Worm (Caenorhabditis elegans): Measurements from ENCODE around the gene dop-4.

The dop-4 gene

ce11 chrX:1338906-1339673 is 44.0 kb downstream of the dop-4 start:
- TF ChIP-seq unc-39 (tag; optimal IDR thresholded peaks at IDR 0.05) (no peak), unc-62 (GFP tag; optimal IDR thresholded peaks at IDR 0.05) (no peak), pha-4 (tag; optimal IDR thresholded peaks at IDR 0.05) (no peak), blmp-1 (tag; optimal IDR thresholded peaks at IDR 0.05) (no peak), cnd-1 (tag; optimal IDR thresholded peaks at IDR 0.05) (no peak), lin-32 (GFP tag; optimal IDR thresholded peaks at IDR 0.05) (no peak)

DNA sequence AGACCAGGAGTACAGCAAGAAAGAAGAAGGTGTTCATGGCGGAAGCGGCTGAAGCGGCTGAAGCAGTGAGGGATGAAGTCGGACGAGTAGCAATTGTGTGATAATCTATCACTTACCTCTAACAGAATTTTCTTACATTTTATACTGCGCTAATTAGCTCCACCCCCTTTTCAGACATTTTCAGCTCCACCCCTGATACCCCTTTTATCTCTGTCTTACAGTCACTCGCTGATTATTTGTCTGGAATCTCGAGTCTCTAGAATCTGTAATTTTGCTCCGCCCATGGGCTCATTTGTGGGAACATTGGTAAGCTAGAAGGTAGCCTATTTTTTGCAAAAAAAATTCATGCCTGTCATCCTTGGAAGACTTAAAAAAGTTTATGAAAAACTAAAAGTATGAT is 49.3 kb downstream of the dop-4 start, which contains the start of gene ins-39:
ins-39 (minus strand) TSS at position 101 of the 400 bp plus-strand sequence.
- TF ChIP-seq lsy-2 (tag; optimal IDR thresholded peaks at IDR 0.05) (no peak), unc-120 (tag; optimal IDR thresholded peaks at IDR 0.05; ENCODE audit: poor library complexity, severe bottlenecking) (no peak), lin-32 (GFP tag; optimal IDR thresholded peaks at IDR 0.05) (no peak), ceh-39 (tag; optimal IDR thresholded peaks at IDR 0.05) (no peak), lin-13 (tag; optimal IDR thresholded peaks at IDR 0.05) (no peak), flh-1 (GFP tag; optimal IDR thresholded peaks at IDR 0.05) (no peak), nhr-28 (tag; optimal IDR thresholded peaks at IDR 0.05) (no peak), elt-3 (tag; optimal IDR thresholded peaks at IDR 0.05) (no peak), pha-4 (tag; optimal IDR thresholded peaks at IDR 0.05) (no peak), nhr-12 (tag; optimal IDR thresholded peaks at IDR 0.05) (no peak), ham-2 (GFP tag; optimal IDR thresholded peaks at IDR 0.05) (no peak)

DNA sequence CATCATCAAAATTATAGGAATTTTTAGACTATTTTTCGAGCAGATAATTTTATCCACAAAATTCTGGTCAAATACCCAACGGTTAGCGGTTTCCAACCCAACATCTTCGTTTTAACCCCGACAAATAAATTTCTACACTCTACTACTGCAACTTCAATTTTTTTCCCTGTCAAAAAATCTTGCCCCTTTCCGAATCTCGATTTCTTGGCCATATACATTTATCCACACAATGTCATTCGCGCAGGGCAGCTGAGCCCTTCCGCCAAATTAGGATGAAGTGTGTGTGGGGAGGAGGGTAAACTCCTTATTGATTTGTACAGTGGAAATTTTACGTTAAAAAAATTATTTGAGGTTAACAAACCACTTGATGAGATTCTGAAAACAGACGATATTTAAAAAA is 49.8 kb downstream of the dop-4 start:
- TF ChIP-seq ham-2 (GFP tag; optimal IDR thresholded peaks at IDR 0.05): no peak
- TF ChIP-seq unc-62 (GFP tag; optimal IDR thresholded peaks at IDR 0.05): peak; percentile 67
- peak; percentile 83 for TF ChIP-seq pha-4 (tag; optimal IDR thresholded peaks at IDR 0.05)
- TF ChIP-seq elt-1 (tag; optimal IDR thresholded peaks at IDR 0.05; ENCODE audit: borderline replicate concordance, insufficient read depth): no peak
- TF ChIP-seq zip-8 (tag; optimal IDR thresholded peaks at IDR 0.05): no peak
- TF ChIP-seq mab-5 (tag; optimal IDR thresholded peaks at IDR 0.05): peak; percentile 44
- TF ChIP-seq lin-13 (tag; optimal IDR thresholded peaks at IDR 0.05): peak; percentile 79
- peak; percentile 93 for TF ChIP-seq ces-1 (GFP tag; optimal IDR thresholded peaks at IDR 0.05)
- TF ChIP-seq unc-39 (tag; optimal IDR thresholded peaks at IDR 0.05): no peak
- TF ChIP-seq sptf-1 (tag; optimal IDR thresholded peaks at IDR 0.05): peak; percentile 74
- no peak for TF ChIP-seq ceh-83 (GFP tag; optimal IDR thresholded peaks at IDR 0.05)
- peak; percentile 85 for TF ChIP-seq drap-1 (GFP tag; optimal IDR thresholded peaks at IDR 0.05)
- TF ChIP-seq cnd-1 (tag; optimal IDR thresholded peaks at IDR 0.05): peak; percentile 67
- TF ChIP-seq hlh-1 (tag; optimal IDR thresholded peaks at IDR 0.05): peak; percentile 48
- TF ChIP-seq elt-3 (tag; optimal IDR thresholded peaks at IDR 0.05): peak; percentile 65
- peak; percentile 27 for TF ChIP-seq nhr-2 (tag; optimal IDR thresholded peaks at IDR 0.05)
- TF ChIP-seq bed-3 (GFP tag; optimal IDR thresholded peaks at IDR 0.05): no peak
- TF ChIP-seq nhr-28 (tag; optimal IDR thresholded peaks at IDR 0.05): no peak
- TF ChIP-seq blmp-1 (tag; optimal IDR thresholded peaks at IDR 0.05): no peak
- peak; percentile 88 for TF ChIP-seq mep-1 (tag; optimal IDR thresholded peaks at IDR 0.05)
- peak; percentile 68 for TF ChIP-seq ztf-11 (tag; optimal IDR thresholded peaks at IDR 0.05)
- peak; percentile 76 for TF ChIP-seq lsy-2 (tag; optimal IDR thresholded peaks at IDR 0.05)
- TF ChIP-seq ceh-43 (GFP tag; optimal IDR thresholded peaks at IDR 0.05): no peak
- TF ChIP-seq nhr-12 (tag; optimal IDR thresholded peaks at IDR 0.05): peak; percentile 73
- peak; percentile 98 for TF ChIP-seq nhr-237 (tag; optimal IDR thresholded peaks at IDR 0.05)
- peak; percentile 77 for TF ChIP-seq ceh-39 (tag; optimal IDR thresholded peaks at IDR 0.05)
- peak; percentile 50 for TF ChIP-seq nhr-76 (tag; optimal IDR thresholded peaks at IDR 0.05)
- no peak for TF ChIP-seq lin-32 (GFP tag; optimal IDR thresholded peaks at IDR 0.05)
- TF ChIP-seq unc-120 (tag; optimal IDR thresholded peaks at IDR 0.05; ENCODE audit: poor library complexity, severe bottlenecking): peak; percentile 51

Measured in whole organism, mixed stage, embryonic.